Worm (Caenorhabditis elegans) whole organism, early embryonic: Measurements from ENCODE around the gene pph-5.

ENCODE experiments used
- F13C5.2 ChIP-seq: sonication (generic microtip); optimal IDR thresholded peaks from 2 replicates; lab custom pipeline; 2017; ENCODE audit warnings: mild to moderate bottlenecking, missing genetic modification characterization, inconsistent platforms, missing compliant biosample characterization
- ceh-36 ChIP-seq: sonication (generic microtip); optimal IDR thresholded peaks from 2 replicates; lab custom pipeline; 2016; ENCODE audit warnings: missing genetic modification characterization, inconsistent platforms, missing compliant biosample characterization
- hnd-1 ChIP-seq: sonication (generic microtip); optimal IDR thresholded peaks from 2 replicates; lab custom pipeline; 2016; ENCODE audit warnings: missing genetic modification characterization, missing compliant biosample characterization
- pes-1 ChIP-seq: fragments of 200-800 bp; sonication (Bioruptor generic); IDR thresholded peaks from 2 replicates; pipeline ENCODE4 v1.3.6; 2022; ENCODE audit warnings: missing genetic modification reagents, missing genetic modification characterization, missing compliant biosample characterization
- scrt-1 ChIP-seq: fragments of 200-800 bp; sonication (Bioruptor generic); IDR thresholded peaks from 2 replicates; pipeline ENCODE4 v1.3.6; 2022; ENCODE audit warnings: missing genetic modification characterization, missing compliant biosample characterization

DNA sequence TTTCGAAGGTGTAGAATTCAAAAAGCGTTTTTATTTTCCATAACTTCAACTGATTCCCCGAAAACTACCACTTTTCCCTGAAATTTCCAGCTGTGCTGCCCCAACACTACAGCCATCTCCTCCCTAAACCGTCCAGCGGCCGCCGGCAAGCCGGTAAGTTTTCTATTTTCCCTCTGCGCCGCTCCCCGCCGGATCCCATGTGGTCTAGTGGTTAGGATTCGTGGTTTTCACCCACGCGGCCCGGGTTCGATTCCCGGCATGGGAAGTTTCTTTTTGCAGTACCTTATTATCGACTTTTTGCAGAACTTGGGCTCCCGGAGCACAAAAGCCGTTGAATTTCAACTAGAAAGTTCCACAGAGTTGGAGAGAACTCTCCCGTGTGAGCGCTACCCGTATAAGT is 47.8 kb upstream of the pph-5 start:
- 0 out of 2 replicates have a peak, but pooled peaks have one; percentile 48 for TF ChIP-seq scrt-1 (GFP tag; lab: Robert Waterston, UW)
- no peak for TF ChIP-seq F13C5.2 (tag; lab: Kevin White, UChicago)
- TF ChIP-seq hnd-1 = no peak
- no peak for TF ChIP-seq ceh-36 (tag; lab: Kevin White, UChicago)
- TF ChIP-seq pes-1 (GFP tag; lab: Robert Waterston, UW) = peak; percentile 60; the same call in 1 of the 2 replicates
